Fruit fly (Drosophila melanogaster): ENCODE results near the gene FRG1.

Gene FRG1

DNA sequence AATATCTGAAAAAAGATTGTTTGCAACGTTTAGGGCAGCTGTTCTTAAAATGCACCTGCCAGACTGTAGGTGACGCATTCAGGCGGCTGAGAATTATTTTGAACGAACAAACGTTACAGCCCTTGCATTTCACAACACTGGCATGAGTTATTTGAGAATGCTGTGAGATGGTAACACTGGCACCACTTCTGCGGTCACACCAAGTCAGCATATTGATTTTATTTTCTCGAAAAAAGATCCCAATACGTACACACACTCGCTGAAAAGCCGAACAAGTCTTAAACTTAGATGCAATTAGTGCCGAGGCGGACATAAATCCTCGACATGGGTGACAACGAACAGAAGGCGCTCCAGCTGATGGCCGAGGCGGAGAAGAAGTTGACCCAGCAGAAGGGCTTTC, 16.7 kb upstream of the FRG1 start, which contains the start of gene alphaSnap:
alphaSnap (plus strand) TSS at position 164 of the 400 bp plus-strand sequence.
- TF ChIP-seq CG34367 (tag; optimal IDR thresholded peaks at IDR 0.05), result peak; percentile 19
- no peak for TF ChIP-seq D1 (tag; optimal IDR thresholded peaks at IDR 0.05)

DNA sequence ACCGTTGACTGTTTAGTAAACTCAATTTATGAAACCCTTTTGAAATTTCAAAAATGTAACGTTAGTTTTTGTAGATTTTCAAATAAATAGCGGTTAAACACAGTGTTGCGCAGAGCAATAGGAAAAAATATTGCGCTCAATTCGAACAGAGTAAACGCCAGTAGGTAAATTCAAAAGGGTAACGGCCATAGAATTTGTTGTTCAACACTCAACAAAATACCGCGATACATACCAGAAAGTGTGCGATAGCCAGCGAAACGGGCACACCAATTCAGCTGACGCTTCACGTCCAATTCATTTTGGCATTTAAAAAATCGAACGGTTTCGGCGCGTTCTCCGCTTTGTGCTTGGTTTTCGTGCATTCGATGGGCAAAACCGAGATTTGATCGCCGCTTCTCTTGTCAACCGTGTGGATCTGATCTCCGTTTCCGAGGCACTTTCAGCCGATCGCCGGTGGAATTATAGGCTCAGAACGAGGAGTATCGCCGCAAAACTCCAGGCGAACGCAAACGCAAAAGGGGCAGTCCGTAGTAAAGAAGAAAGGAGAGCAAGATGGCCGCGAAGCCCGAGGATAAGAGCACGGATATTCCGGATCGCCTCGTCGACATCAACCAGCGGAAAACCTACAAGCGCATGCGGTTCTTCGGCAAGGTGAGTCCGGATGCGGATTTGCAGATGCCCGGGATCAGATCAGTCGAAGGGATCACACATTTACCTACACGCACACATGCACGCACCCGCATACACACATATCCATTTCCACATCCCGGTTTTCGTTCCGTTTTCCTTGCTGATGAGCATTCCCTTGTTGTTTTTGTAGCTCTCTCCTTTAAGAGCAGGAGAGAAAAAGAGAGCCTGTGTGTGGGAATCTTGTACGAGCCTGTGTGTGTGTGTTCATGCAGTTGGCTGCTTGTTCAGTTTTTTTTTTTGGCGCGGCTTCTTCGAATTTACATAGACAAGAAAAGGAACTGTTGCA, 13.3 kb upstream of the FRG1 start:
- no peak for TF ChIP-seq gl (tag; optimal IDR thresholded peaks at IDR 0.05)
- no peak for TF ChIP-seq CG4496 (GFP tag; IDR thresholded peaks at IDR 0.05)
- TF ChIP-seq CG10348 (GFP tag; IDR thresholded peaks at IDR 0.05), result no peak
- TF ChIP-seq Snoo (tag; optimal IDR thresholded peaks at IDR 0.05), result no peak
- TF ChIP-seq Pif1A (GFP tag; optimal IDR thresholded peaks at IDR 0.05), result no peak
- no peak for TF ChIP-seq CG8159 (tag; optimal IDR thresholded peaks at IDR 0.05)
- TF ChIP-seq CG34367 (tag; optimal IDR thresholded peaks at IDR 0.05), result no peak
- no peak for TF ChIP-seq CG13204 (GFP tag; optimal IDR thresholded peaks at IDR 0.05)
- no peak for TF ChIP-seq fd96Ca (GFP tag; IDR thresholded peaks at IDR 0.05)
- no peak for TF ChIP-seq Ets98B (GFP tag; IDR thresholded peaks at IDR 0.05)
- no peak for TF ChIP-seq CG9948 (tag; optimal IDR thresholded peaks at IDR 0.05)
- TF ChIP-seq rn (GFP tag; IDR thresholded peaks at IDR 0.05), result no peak
- TF ChIP-seq CG12605 (GFP tag; IDR thresholded peaks at IDR 0.05), result no peak
- TF ChIP-seq EcR (GFP tag; optimal IDR thresholded peaks at IDR 0.05), result no peak
- TF ChIP-seq CG8301 (tag; optimal IDR thresholded peaks at IDR 0.05), result no peak

- TF ChIP-seq CG8159 (tag; optimal IDR thresholded peaks at IDR 0.05) (no peak), CG13204 (GFP tag; optimal IDR thresholded peaks at IDR 0.05) (no peak), rn (GFP tag; IDR thresholded peaks at IDR 0.05) (no peak), CG17806 (tag; optimal IDR thresholded peaks at IDR 0.05) (no peak)
Measured at dm6 chr3L:20309354-20309753, 12.6 kb upstream of the FRG1 start, which contains the start of gene polo. Gene polo, plus strand, starts transcription at chr3L:20309654.

DNA sequence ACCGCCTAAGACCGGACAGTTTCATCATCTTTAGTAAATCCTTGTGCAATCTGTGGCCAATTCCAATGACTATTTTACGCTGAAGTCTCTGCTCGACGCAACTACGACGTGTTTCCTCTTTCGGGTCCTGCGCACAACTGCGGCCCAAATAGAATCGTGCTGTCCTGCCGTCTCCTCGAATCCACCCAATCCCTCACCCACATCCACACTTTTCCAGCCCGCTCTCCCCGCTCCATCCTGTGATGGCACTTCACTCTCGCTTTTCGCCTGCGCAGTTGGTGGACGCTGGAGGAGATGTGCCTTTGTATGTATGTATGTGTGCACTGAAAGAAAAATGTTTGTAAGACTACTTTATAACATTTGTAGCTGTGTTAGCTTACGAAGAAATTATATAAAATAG, 9.4 kb upstream of the FRG1 start, which contains the start of gene CG32225:
CG32225 (minus strand) TSS at position 142 of the 400 bp plus-strand sequence.
- no peak for TF ChIP-seq CG14655 (GFP tag; optimal IDR thresholded peaks at IDR 0.05)
- TF ChIP-seq CG4496 (GFP tag; IDR thresholded peaks at IDR 0.05), result peak; percentile 37; the same call in 1 of the 3 replicates

DNA sequence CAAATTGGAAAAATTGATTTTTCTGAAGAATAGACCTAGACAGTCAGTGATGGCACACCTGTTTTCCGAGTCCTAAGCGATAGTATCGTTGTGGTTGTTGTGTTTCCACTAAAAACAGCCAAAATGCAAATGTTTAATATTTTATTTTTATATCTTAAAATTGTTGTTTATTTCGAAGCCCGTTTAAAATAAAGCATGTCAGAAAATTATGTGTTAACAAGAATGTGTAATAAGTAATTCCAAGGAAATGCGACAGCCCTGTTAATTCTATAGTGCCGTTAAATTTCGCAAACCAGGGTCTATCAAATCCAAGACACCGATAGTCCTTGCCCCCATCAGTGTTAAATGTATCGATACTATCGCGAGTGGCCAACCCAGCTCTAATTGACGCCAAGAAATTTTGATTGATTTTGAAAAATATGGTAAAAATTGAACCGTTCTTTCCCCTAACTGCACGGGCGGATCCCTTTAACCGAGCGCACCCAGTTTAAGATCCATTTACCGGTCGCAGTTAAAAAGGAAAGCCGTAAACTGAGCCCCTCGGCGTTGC, 5.4 kb upstream of the FRG1 start, which contains the start of gene Pex23:
Pex23 (minus strand) TSS at position 61 of the 550 bp plus-strand sequence.
- TF ChIP-seq CG13204 (GFP tag; optimal IDR thresholded peaks at IDR 0.05) (no peak), CG15710 (tag; optimal IDR thresholded peaks at IDR 0.05) (peak; percentile 66), fd96Ca (GFP tag; IDR thresholded peaks at IDR 0.05) (peak; percentile 78), CG34367 (tag; optimal IDR thresholded peaks at IDR 0.05) (peak; percentile 33), gl (tag; optimal IDR thresholded peaks at IDR 0.05) (no peak), CG9948 (tag; optimal IDR thresholded peaks at IDR 0.05) (peak; percentile 44), rn (GFP tag; IDR thresholded peaks at IDR 0.05) (peak; percentile 62), CG10348 (GFP tag; IDR thresholded peaks at IDR 0.05) (peak; percentile 51; the same call in 1 of the 2 replicates), CG17806 (tag; optimal IDR thresholded peaks at IDR 0.05) (peak; percentile 49), Snoo (tag; optimal IDR thresholded peaks at IDR 0.05) (peak; percentile 59), EcR (GFP tag; optimal IDR thresholded peaks at IDR 0.05) (no peak), Ets98B (GFP tag; IDR thresholded peaks at IDR 0.05) (peak; percentile 68), Pif1A (GFP tag; optimal IDR thresholded peaks at IDR 0.05) (no peak), CG32121 (GFP tag; IDR thresholded peaks at IDR 0.05) (peak; percentile 49; the same call in 1 of the 2 replicates), CG12605 (GFP tag; IDR thresholded peaks at IDR 0.05) (peak; percentile 7; the same call in 1 of the 2 replicates), CG4496 (GFP tag; IDR thresholded peaks at IDR 0.05) (peak; percentile 83), CG8159 (tag; optimal IDR thresholded peaks at IDR 0.05) (peak; percentile 55)

dm6 chr3L:20299110-20299509, 2.3 kb upstream of the FRG1 start, which contains the start of gene SCCRO4:
Gene SCCRO4, plus strand, starts transcription at chr3L:20299410.
- no peak for TF ChIP-seq gl (tag; optimal IDR thresholded peaks at IDR 0.05)

- TF ChIP-seq D1 (tag; optimal IDR thresholded peaks at IDR 0.05), result no peak
- TF ChIP-seq rn (GFP tag; IDR thresholded peaks at IDR 0.05), result no peak
- TF ChIP-seq gl (tag; optimal IDR thresholded peaks at IDR 0.05), result no peak
- TF ChIP-seq CG13204 (GFP tag; optimal IDR thresholded peaks at IDR 0.05), result no peak
- TF ChIP-seq Pif1B (GFP tag; optimal IDR thresholded peaks at IDR 0.05), result no peak
- TF ChIP-seq Snoo (tag; optimal IDR thresholded peaks at IDR 0.05), result no peak
- TF ChIP-seq EcR (GFP tag; optimal IDR thresholded peaks at IDR 0.05), result no peak
- no peak for TF ChIP-seq CG9948 (tag; optimal IDR thresholded peaks at IDR 0.05)
- TF ChIP-seq fd96Ca (GFP tag; IDR thresholded peaks at IDR 0.05), result no peak
- no peak for TF ChIP-seq CG10348 (GFP tag; IDR thresholded peaks at IDR 0.05)
- TF ChIP-seq CG17806 (tag; optimal IDR thresholded peaks at IDR 0.05), result no peak
- no peak for TF ChIP-seq CG8301 (tag; optimal IDR thresholded peaks at IDR 0.05)
- TF ChIP-seq CG32121 (GFP tag; IDR thresholded peaks at IDR 0.05), result no peak
- no peak for TF ChIP-seq CG34367 (tag; optimal IDR thresholded peaks at IDR 0.05)
- no peak for TF ChIP-seq CG12605 (GFP tag; IDR thresholded peaks at IDR 0.05)
- no peak for TF ChIP-seq Pif1A (GFP tag; optimal IDR thresholded peaks at IDR 0.05)
- TF ChIP-seq CG14655 (GFP tag; optimal IDR thresholded peaks at IDR 0.05), result no peak
- TF ChIP-seq CG8159 (tag; optimal IDR thresholded peaks at IDR 0.05), result no peak
- TF ChIP-seq CG15710 (tag; optimal IDR thresholded peaks at IDR 0.05), result no peak
- TF ChIP-seq CG4496 (GFP tag; IDR thresholded peaks at IDR 0.05), result no peak
Measured at dm6 chr3L:20295095-20295494, 1.7 kb downstream of the FRG1 start, which contains the start of gene gogo. Gene gogo, minus strand, starts transcription at chr3L:20295133.
